Worm (Caenorhabditis elegans) whole organism, young adult: ENCODE measurements around the gene cyp-35C1.

Source experiments
- F57A8.1 ChIP-seq: fragments of 200-800 bp; sonication (Bioruptor generic); optimal IDR thresholded peaks from 2 replicates; lab custom pipeline; 2018; ENCODE audit warnings: mild to moderate bottlenecking, missing genetic modification characterization, moderate library complexity, missing compliant biosample characterization
- F57C9.4 ChIP-seq: sonication (generic microtip); optimal IDR thresholded peaks from 2 replicates; lab custom pipeline; 2017; ENCODE audit warnings: mild to moderate bottlenecking, missing genetic modification characterization, missing compliant biosample characterization
- ama-1 ChIP-seq, 3 experiments: fragments of 150-350 bp in 1 of 3; sonication (generic microtip) in 2 of 3; optimal IDR thresholded peaks; 2 replicates each; lab custom pipeline; 2014 to 2018; ENCODE audit warnings: missing biosample characterization in 2 of 3, missing genetic modification characterization in 2 of 3, missing genetic modification reagents in 2 of 3
- egl-44 ChIP-seq: fragments of 200-800 bp; sonication (Bioruptor generic); IDR thresholded peaks from 2 replicates; pipeline ENCODE4 v1.3.6; 2022; ENCODE audit warnings: missing genetic modification reagents, missing genetic modification characterization, missing compliant biosample characterization
- ekl-4 ChIP-seq: fragments of 200-800 bp; sonication (Bioruptor generic); IDR thresholded peaks from 2 replicates; pipeline ENCODE4 v1.3.6; 2022; ENCODE audit warnings: missing genetic modification reagents, missing genetic modification characterization, missing compliant biosample characterization
- madf-10 ChIP-seq: sonication (generic microtip); optimal IDR thresholded peaks from 2 replicates; lab custom pipeline; 2016; ENCODE audit warnings: mild to moderate bottlenecking, missing genetic modification characterization, missing compliant biosample characterization
- madf-8 ChIP-seq: fragments of 200-800 bp; sonication (Bioruptor generic); conservative IDR thresholded peaks from 2 replicates; pipeline ENCODE4 v1.3.6; 2022; ENCODE audit warnings: missing genetic modification reagents, missing genetic modification characterization, missing compliant biosample characterization
- mxl-1 ChIP-seq: sonication (generic microtip); optimal IDR thresholded peaks from 2 replicates; lab custom pipeline; 2016; ENCODE audit warnings: missing genetic modification characterization, missing compliant biosample characterization
- unc-130 ChIP-seq: sonication (generic microtip); optimal IDR thresholded peaks from 2 replicates; lab custom pipeline; 2016; ENCODE audit warnings: missing genetic modification reagents, missing genetic modification characterization, missing compliant biosample characterization
- ztf-26 ChIP-seq: sonication (generic microtip); optimal IDR thresholded peaks from 2 replicates; lab custom pipeline; 2017; ENCODE audit warnings: missing genetic modification characterization, missing compliant biosample characterization

DNA sequence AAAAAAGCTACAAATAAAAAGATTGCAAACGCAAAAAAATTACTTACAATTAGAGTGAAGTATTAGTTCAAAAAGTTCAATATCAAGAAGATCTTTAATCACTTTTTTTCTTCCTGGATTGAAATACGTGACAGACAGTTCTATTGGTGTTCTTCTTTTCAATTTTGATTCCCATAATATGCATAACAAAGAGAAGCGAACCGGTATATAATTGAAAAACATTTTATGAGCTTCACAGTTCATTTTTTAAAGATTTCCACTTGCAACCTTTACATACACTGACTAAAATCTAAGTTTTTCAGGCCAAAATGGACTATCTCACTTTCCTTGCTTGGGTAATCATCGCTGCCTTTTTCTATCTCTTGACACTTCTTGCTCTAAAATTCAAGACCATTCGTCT lies 21.8 kb downstream of the cyp-35C1 start, which contains the start of gene T22G5.1:
- TF ChIP-seq ztf-26 (tag; lab: Kevin White, UChicago): no peak
- TF ChIP-seq ekl-4: no peak
- no peak for TF ChIP-seq egl-44
- no peak for TF ChIP-seq ama-1 (optimal IDR thresholded peaks at IDR 0.05; lab: Kevin White, UChicago)
- no peak for TF ChIP-seq ama-1 (GFP tag; optimal IDR thresholded peaks at IDR 0.05; lab: Kevin White, UChicago)
- TF ChIP-seq unc-130 (GFP tag; lab: Kevin White, UChicago): no peak
- TF ChIP-seq mxl-1 (tag; lab: Kevin White, UChicago): no peak
- no peak for TF ChIP-seq F57C9.4 (tag; lab: Kevin White, UChicago)
- no peak for TF ChIP-seq madf-8
- TF ChIP-seq F57A8.1 (GFP tag; lab: Kevin White, UChicago): no peak
- TF ChIP-seq madf-10 (tag; lab: Kevin White, UChicago): no peak
